Fruit fly (Drosophila melanogaster): Measurements from ENCODE around the gene CG32536.

CG32536 gene

DNA sequence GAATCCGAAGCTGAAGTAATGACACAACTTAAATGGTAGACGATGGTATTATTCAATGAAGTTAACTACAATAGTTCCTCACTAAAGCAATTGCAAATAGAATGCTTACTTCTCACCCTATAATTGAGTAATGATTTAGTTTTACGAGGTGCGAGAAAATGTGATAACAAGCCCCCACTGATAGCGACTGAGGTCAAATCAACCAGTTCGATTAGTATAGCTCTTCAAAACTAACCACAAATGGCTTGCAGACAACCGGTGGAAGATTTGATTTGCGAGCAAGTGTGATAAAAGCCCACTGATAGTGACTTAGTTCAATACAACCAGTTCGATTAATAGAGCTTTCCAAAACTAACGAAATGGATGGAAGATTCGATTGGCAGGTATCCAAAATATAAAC, 37.3 kb downstream of the CG32536 start:
- TF ChIP-seq CG12768 (GFP tag; optimal IDR thresholded peaks at IDR 0.05): no peak
- TF ChIP-seq toe (GFP tag; optimal IDR thresholded peaks at IDR 0.05): no peak
- TF ChIP-seq CG7101 (tag; optimal IDR thresholded peaks at IDR 0.05): no peak

DNA sequence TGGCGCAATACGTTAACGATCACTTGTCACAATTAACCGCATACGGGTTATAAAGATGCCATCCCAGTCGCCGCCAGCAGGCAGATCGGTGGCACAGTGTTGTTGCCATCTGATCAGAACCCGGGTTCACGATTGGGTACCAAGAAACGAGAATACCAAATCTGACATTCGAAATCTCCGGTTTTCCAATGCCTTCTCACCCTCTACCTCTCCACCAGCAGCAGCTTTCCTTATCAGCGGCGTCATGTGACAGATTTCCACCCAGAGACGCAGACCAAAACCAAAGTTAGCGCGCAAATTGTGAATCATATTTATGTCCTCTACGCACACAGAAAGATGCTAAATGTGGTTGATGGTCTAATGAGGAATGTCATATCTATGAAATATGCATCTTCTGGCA, 38.1 kb downstream of the CG32536 start:
- no peak for TF ChIP-seq CG14711 (tag; optimal IDR thresholded peaks at IDR 0.05)
- TF ChIP-seq CG11617 (GFP tag; optimal IDR thresholded peaks at IDR 0.05): no peak
- TF ChIP-seq Hr96 (GFP tag; optimal IDR thresholded peaks at IDR 0.05): no peak
- no peak for TF ChIP-seq tj (GFP tag; optimal IDR thresholded peaks at IDR 0.05)
- no peak for TF ChIP-seq CG1620 (GFP tag; optimal IDR thresholded peaks at IDR 0.05)
- no peak for TF ChIP-seq Mnt (GFP tag; optimal IDR thresholded peaks at IDR 0.05)
- TF ChIP-seq ovo (GFP tag; optimal IDR thresholded peaks at IDR 0.05): no peak
- no peak for TF ChIP-seq pad (GFP tag; optimal IDR thresholded peaks at IDR 0.05)
- TF ChIP-seq CG33017 (tag; optimal IDR thresholded peaks at IDR 0.05): no peak
- TF ChIP-seq cnc (optimal IDR thresholded peaks at IDR 0.05): no peak
- TF ChIP-seq bab1 (GFP tag; optimal IDR thresholded peaks at IDR 0.05): no peak
- TF ChIP-seq CG7101 (tag; optimal IDR thresholded peaks at IDR 0.05): no peak

dm6 chrX:19229855-19230433, 46.8 kb downstream of the CG32536 start:
- no peak for TF ChIP-seq bab1 (GFP tag; optimal IDR thresholded peaks at IDR 0.05)
- TF ChIP-seq pad (GFP tag; optimal IDR thresholded peaks at IDR 0.05): no peak
- TF ChIP-seq CG11617 (GFP tag; optimal IDR thresholded peaks at IDR 0.05): no peak
- no peak for TF ChIP-seq kay (GFP tag; ENCODE audit: borderline replicate concordance)
- no peak for TF ChIP-seq CG7101 (tag; optimal IDR thresholded peaks at IDR 0.05)
- no peak for TF ChIP-seq CG1620 (GFP tag; optimal IDR thresholded peaks at IDR 0.05)
- no peak for TF ChIP-seq Hr96 (GFP tag; optimal IDR thresholded peaks at IDR 0.05)
- no peak for TF ChIP-seq cic (GFP tag; optimal IDR thresholded peaks at IDR 0.05)
- no peak for TF ChIP-seq CG7045 (GFP tag; optimal IDR thresholded peaks at IDR 0.05)
- TF ChIP-seq CG5204 (GFP tag; optimal IDR thresholded peaks at IDR 0.05): no peak
- TF ChIP-seq tj (GFP tag; optimal IDR thresholded peaks at IDR 0.05): no peak
- no peak for TF ChIP-seq Clk (GFP tag; optimal IDR thresholded peaks at IDR 0.05)
- no peak for TF ChIP-seq CG14711 (tag; optimal IDR thresholded peaks at IDR 0.05)
- no peak for TF ChIP-seq CG33017 (tag; optimal IDR thresholded peaks at IDR 0.05)
- TF ChIP-seq Crg-1 (GFP tag; optimal IDR thresholded peaks at IDR 0.05): no peak
- no peak for TF ChIP-seq CG12768 (GFP tag; optimal IDR thresholded peaks at IDR 0.05)
- TF ChIP-seq ovo (GFP tag; optimal IDR thresholded peaks at IDR 0.05): no peak
- TF ChIP-seq cnc (optimal IDR thresholded peaks at IDR 0.05): no peak

dm6 chrX:19225304-19225640, 51.4 kb downstream of the CG32536 start:
- TF ChIP-seq CG33017 (tag; optimal IDR thresholded peaks at IDR 0.05): no peak
- TF ChIP-seq Clk (GFP tag; optimal IDR thresholded peaks at IDR 0.05): no peak
- TF ChIP-seq CG1620 (GFP tag; optimal IDR thresholded peaks at IDR 0.05): no peak
- no peak for TF ChIP-seq Hr96 (GFP tag; optimal IDR thresholded peaks at IDR 0.05)
- no peak for TF ChIP-seq pad (GFP tag; optimal IDR thresholded peaks at IDR 0.05)
- no peak for TF ChIP-seq kay (GFP tag; ENCODE audit: borderline replicate concordance)
- no peak for TF ChIP-seq ovo (GFP tag; optimal IDR thresholded peaks at IDR 0.05)
- TF ChIP-seq CG11617 (GFP tag; optimal IDR thresholded peaks at IDR 0.05): no peak
- TF ChIP-seq CG5204 (GFP tag; optimal IDR thresholded peaks at IDR 0.05): no peak
- no peak for TF ChIP-seq cic (GFP tag; optimal IDR thresholded peaks at IDR 0.05)

All from whole organism, adult.